Fruit fly (Drosophila melanogaster) whole organism, prepupa: ENCODE measurements around the gene pum.

ENCODE experiments used
- CG1621 ChIP-seq: fragments of 200-800 bp; sonication (Bioruptor generic); optimal IDR thresholded peaks from 3 replicates; lab custom pipeline; 2018; ENCODE audit warnings: missing biosample characterization, mild to moderate bottlenecking, missing genetic modification characterization
- CG16779 ChIP-seq: fragments of 200-800 bp; sonication (Bioruptor generic); optimal IDR thresholded peaks from 3 replicates; lab custom pipeline; 2017; ENCODE audit warnings: missing biosample characterization, mild to moderate bottlenecking, missing genetic modification characterization
- CG31627 ChIP-seq: fragments of 200-800 bp; sonication (Bioruptor generic); optimal IDR thresholded peaks from 3 replicates; lab custom pipeline; 2016; ENCODE audit warnings: missing biosample characterization, missing genetic modification characterization
- Lpt ChIP-seq: fragments of 200-800 bp; sonication (Bioruptor generic); optimal IDR thresholded peaks from 3 replicates; lab custom pipeline; 2016; ENCODE audit warnings: missing biosample characterization, missing genetic modification characterization

DNA sequence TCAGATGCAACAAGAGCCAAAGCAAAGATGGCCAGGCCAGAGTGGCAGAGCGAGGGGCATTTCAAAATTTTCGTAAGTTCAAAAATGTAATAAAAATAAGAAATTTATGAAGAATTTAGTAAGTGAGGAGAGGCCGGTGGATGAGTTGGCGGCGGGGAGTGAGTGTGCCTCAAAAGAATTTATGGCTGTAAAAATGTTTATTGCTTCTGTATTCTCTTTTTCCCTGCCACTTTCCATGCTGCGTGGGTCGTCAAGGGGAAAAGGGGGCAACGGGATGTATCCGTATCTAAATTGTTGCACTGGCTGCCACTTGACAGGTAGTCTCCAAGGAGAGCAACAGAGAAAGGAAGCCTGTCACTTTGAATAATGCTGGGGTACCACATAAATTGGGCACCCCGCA, 106.0 kb downstream of the pum start:
- no peak for TF ChIP-seq Lpt (GFP tag; lab: Kevin White, UChicago)
- no peak for TF ChIP-seq CG1621
- TF ChIP-seq CG16779 (tag; lab: Kevin White, UChicago): no peak
- TF ChIP-seq CG31627 (GFP tag; lab: Kevin White, UChicago): no peak
